Worm (Caenorhabditis elegans) whole organism, young adult: ENCODE measurements around the gene oig-4.

ENCODE experiments used
- B0035.1 ChIP-seq: sonication (generic microtip); optimal IDR thresholded peaks from 2 replicates; lab custom pipeline; 2016; ENCODE audit warnings: missing genetic modification characterization, mild to moderate bottlenecking, missing compliant biosample characterization, missing genotype, missing genetic modification reagents
- F10E7.11 ChIP-seq: sonication (generic microtip); optimal IDR thresholded peaks from 2 replicates; lab custom pipeline; 2017; ENCODE audit warnings: mild to moderate bottlenecking, missing genetic modification characterization, moderate library complexity, missing compliant biosample characterization
- F33H1.4 ChIP-seq: fragments of 200-800 bp; sonication (Bioruptor generic); IDR thresholded peaks from 2 replicates; pipeline ENCODE4 v1.3.6; 2022; ENCODE audit warnings: missing genetic modification reagents, missing genetic modification characterization, missing compliant biosample characterization
- F37B4.10 ChIP-seq: fragments of 200-800 bp; sonication (Bioruptor generic); IDR thresholded peaks from 2 replicates; pipeline ENCODE4 v1.3.6; 2022; ENCODE audit warnings: missing genetic modification characterization, missing compliant biosample characterization
- F57C9.4 ChIP-seq: sonication (generic microtip); optimal IDR thresholded peaks from 2 replicates; lab custom pipeline; 2017; ENCODE audit warnings: mild to moderate bottlenecking, missing genetic modification characterization, missing compliant biosample characterization
- K11D2.4 ChIP-seq: fragments of 200-800 bp; sonication (Bioruptor generic); IDR thresholded peaks from 2 replicates; pipeline ENCODE4 v1.3.6; 2022; ENCODE audit warnings: missing genetic modification reagents, missing genetic modification characterization, missing compliant biosample characterization
- ama-1 ChIP-seq, 3 experiments: fragments of 150-350 bp in 1 of 3; sonication (generic microtip) in 2 of 3; optimal IDR thresholded peaks; 2 replicates each; lab custom pipeline; 2014 to 2018; ENCODE audit warnings: missing biosample characterization in 2 of 3, missing genetic modification characterization in 2 of 3, missing genetic modification reagents in 2 of 3
- attf-5 ChIP-seq: fragments of 200-800 bp; sonication (Bioruptor generic); optimal IDR thresholded peaks from 2 replicates; lab custom pipeline; 2018; ENCODE audit warnings: mild to moderate bottlenecking, missing genetic modification characterization, missing compliant biosample characterization
- ceh-100 ChIP-seq: fragments of 200-800 bp; sonication (Bioruptor generic); IDR thresholded peaks from 2 replicates; pipeline ENCODE4 v1.3.6; 2022; ENCODE audit warnings: missing genetic modification reagents, missing genetic modification characterization, missing compliant biosample characterization
- ceh-91 ChIP-seq: fragments of 200-800 bp; sonication (Bioruptor generic); IDR thresholded peaks from 2 replicates; pipeline ENCODE4 v1.3.6; 2022; ENCODE audit warnings: missing genetic modification reagents, missing genetic modification characterization, missing compliant biosample characterization
- chd-7 ChIP-seq: sonication (generic microtip); optimal IDR thresholded peaks from 2 replicates; lab custom pipeline; 2016; ENCODE audit warnings: mild to moderate bottlenecking, missing genetic modification characterization, moderate library complexity, missing compliant biosample characterization
- dox-1 ChIP-seq: fragments of 200-800 bp; sonication (Bioruptor generic); IDR thresholded peaks from 2 replicates; pipeline ENCODE4 v1.3.6; 2022; ENCODE audit warnings: missing genetic modification reagents, missing genetic modification characterization, missing compliant biosample characterization
- egl-44 ChIP-seq: fragments of 200-800 bp; sonication (Bioruptor generic); IDR thresholded peaks from 2 replicates; pipeline ENCODE4 v1.3.6; 2022; ENCODE audit warnings: missing genetic modification reagents, missing genetic modification characterization, missing compliant biosample characterization
- hmg-1.2 ChIP-seq: fragments of 200-800 bp; sonication (Bioruptor generic); IDR thresholded peaks from 2 replicates; pipeline ENCODE4 v1.3.6; 2022; ENCODE audit warnings: missing genetic modification reagents, missing genetic modification characterization, missing compliant biosample characterization
- hmg-20 ChIP-seq: fragments of 200-800 bp; sonication (Bioruptor generic); IDR thresholded peaks from 2 replicates; pipeline ENCODE4 v1.3.6; 2022; ENCODE audit warnings: missing genetic modification reagents, missing genetic modification characterization, missing compliant biosample characterization
- hrde-1 ChIP-seq: sonication (generic microtip); optimal IDR thresholded peaks from 2 replicates; lab custom pipeline; 2016; ENCODE audit warnings: missing genetic modification characterization, mild to moderate bottlenecking, missing compliant biosample characterization, moderate library complexity, missing genotype, missing genetic modification reagents, borderline replicate concordance
- lin-26 ChIP-seq: fragments of 200-800 bp; sonication (Bioruptor generic); IDR thresholded peaks from 2 replicates; pipeline ENCODE4 v1.3.6; 2022; ENCODE audit warnings: missing genetic modification reagents, missing genetic modification characterization, missing compliant biosample characterization
- lin-54 ChIP-seq: fragments of 200-800 bp; sonication (Bioruptor generic); optimal IDR thresholded peaks from 2 replicates; lab custom pipeline; 2018; ENCODE audit warnings: mild to moderate bottlenecking, missing genetic modification characterization, missing compliant biosample characterization
- lir-1 ChIP-seq: fragments of 200-800 bp; sonication (Bioruptor generic); conservative IDR thresholded peaks from 2 replicates; pipeline ENCODE4 v1.3.6; 2022; ENCODE audit warnings: missing genetic modification reagents, missing genetic modification characterization, missing compliant biosample characterization
- madf-6 ChIP-seq: fragments of 200-800 bp; sonication (Bioruptor generic); IDR thresholded peaks from 2 replicates; pipeline ENCODE4 v1.3.6; 2022; ENCODE audit warnings: missing genetic modification reagents, missing genetic modification characterization, missing compliant biosample characterization
- nhr-80 ChIP-seq: sonication (generic microtip); optimal IDR thresholded peaks from 2 replicates; lab custom pipeline; 2016; ENCODE audit warnings: missing genetic modification characterization, missing compliant biosample characterization
- rcor-1 ChIP-seq: fragments of 200-800 bp; sonication (Bioruptor generic); IDR thresholded peaks from 2 replicates; pipeline ENCODE4 v1.3.6; 2022; ENCODE audit warnings: missing genetic modification reagents, missing genetic modification characterization, missing compliant biosample characterization
- sdz-38 ChIP-seq: sonication (generic microtip); optimal IDR thresholded peaks from 2 replicates; lab custom pipeline; 2016; ENCODE audit warnings: missing genotype, missing genetic modification characterization, missing compliant biosample characterization
- somi-1 ChIP-seq: fragments of 200-800 bp; sonication (Bioruptor generic); optimal IDR thresholded peaks from 2 replicates; lab custom pipeline; 2018; ENCODE audit warnings: mild to moderate bottlenecking, missing genetic modification characterization, missing compliant biosample characterization
- tbx-9 ChIP-seq: sonication (generic microtip); optimal IDR thresholded peaks from 2 replicates; lab custom pipeline; 2016; ENCODE audit warnings: borderline replicate concordance, missing genetic modification characterization, inconsistent platforms, missing compliant biosample characterization
- tlf-1 ChIP-seq: fragments of 200-800 bp; sonication (Bioruptor generic); optimal IDR thresholded peaks from 2 replicates; lab custom pipeline; 2018; ENCODE audit warnings: mild to moderate bottlenecking, missing genetic modification characterization, missing compliant biosample characterization
- unc-130 ChIP-seq: sonication (generic microtip); optimal IDR thresholded peaks from 2 replicates; lab custom pipeline; 2016; ENCODE audit warnings: missing genetic modification reagents, missing genetic modification characterization, missing compliant biosample characterization
- ztf-22 ChIP-seq: fragments of 200-800 bp; sonication (Bioruptor generic); optimal IDR thresholded peaks from 2 replicates; lab custom pipeline; 2018; ENCODE audit warnings: mild to moderate bottlenecking, missing genetic modification characterization, moderate library complexity, missing compliant biosample characterization
- ztf-3 ChIP-seq: fragments of 200-800 bp; sonication (Bioruptor generic); optimal IDR thresholded peaks from 2 replicates; lab custom pipeline; 2018; ENCODE audit warnings: mild to moderate bottlenecking, missing genetic modification characterization, missing compliant biosample characterization

Gene oig-4

ce11 chrII:7662008-7662686 is 48.8 kb downstream of the oig-4 start, which contains the start of gene alfa-1:
Gene alfa-1, minus strand, starts transcription at chrII:7662522.
- TF ChIP-seq sdz-38 (tag; lab: Kevin White, UChicago): no peak
- no peak for TF ChIP-seq hmg-20 (GFP tag; lab: Robert Waterston, UW)
- peak; percentile 61 for TF ChIP-seq attf-5 (GFP tag; lab: Kevin White, UChicago)
- peak; percentile 64 for TF ChIP-seq nhr-80 (tag; lab: Kevin White, UChicago)
- no peak for TF ChIP-seq F37B4.10 (GFP tag; lab: Robert Waterston, UW)
- no peak for TF ChIP-seq F33H1.4 (GFP tag; lab: Robert Waterston, UW)
- no peak for TF ChIP-seq B0035.1
- peak; percentile 27; the same call in 1 of the 2 replicates for TF ChIP-seq hmg-1.2 (GFP tag; lab: Robert Waterston, UW)
- TF ChIP-seq ztf-22: no peak
- no peak for TF ChIP-seq rcor-1 (GFP tag; lab: Robert Waterston, UW)
- TF ChIP-seq tbx-9: no peak
- no peak for TF ChIP-seq lin-26 (GFP tag; lab: Robert Waterston, UW)
- no peak for TF ChIP-seq unc-130
- 0 out of 2 replicates have a peak, but pooled peaks have one; percentile 16 for TF ChIP-seq madf-6
- TF ChIP-seq somi-1: no peak
- no peak for TF ChIP-seq tlf-1 (GFP tag; lab: Kevin White, UChicago)
- TF ChIP-seq F57C9.4 (tag; lab: Kevin White, UChicago): no peak
- TF ChIP-seq egl-44: no peak
- TF ChIP-seq lin-54 (GFP tag; lab: Kevin White, UChicago): peak; percentile 18
- no peak for TF ChIP-seq chd-7

DNA sequence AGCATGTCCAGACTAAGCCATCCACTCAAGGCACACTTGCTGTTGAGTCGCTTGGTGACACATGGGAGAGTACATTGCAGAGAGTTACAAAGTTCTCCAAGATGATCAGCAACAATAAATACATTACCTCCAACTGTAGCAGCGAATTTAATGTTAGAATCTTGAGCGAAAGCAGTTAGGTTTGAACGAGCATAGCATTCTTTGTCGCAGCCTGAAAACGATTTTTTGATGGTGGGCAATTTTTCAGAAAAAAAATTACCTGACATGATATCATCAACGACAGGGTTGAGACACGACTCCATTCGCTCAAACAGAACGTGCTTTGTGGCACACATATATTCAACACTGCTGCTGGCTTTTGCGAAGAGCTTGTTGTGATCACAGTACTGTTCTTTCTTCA is 49.7 kb downstream of the oig-4 start:
- TF ChIP-seq dox-1 (no peak), ztf-3 (no peak), lin-26 (GFP tag; lab: Robert Waterston, UW) (no peak), hrde-1 (tag; lab: Kevin White, UChicago) (no peak), ceh-100 (no peak), ama-1 (optimal IDR thresholded peaks at IDR 0.05; lab: Kevin White, UChicago) (no peak), ama-1 (GFP tag; optimal IDR thresholded peaks at IDR 0.05; lab: Kevin White, UChicago) (no peak), lir-1 (GFP tag; lab: Robert Waterston, UW) (no peak), ceh-91 (GFP tag; lab: Robert Waterston, UW) (no peak), K11D2.4 (GFP tag; lab: Robert Waterston, UW) (no peak), F10E7.11 (tag; lab: Kevin White, UChicago) (no peak)
